Fruit fly (Drosophila melanogaster) whole organism, embryonic: ENCODE results near the gene CG42553.

Experiments
- Awh ChIP-seq: fragments of 200-800 bp; sonication (Bioruptor generic); IDR thresholded peaks from 2 replicates; pipeline ENCODE4, ENCODE4 v1.3.6; 2022; ENCODE audit warnings: missing biosample characterization, missing genetic modification characterization
- CG10979 ChIP-seq: fragments of 200-800 bp; sonication (Bioruptor generic); optimal IDR thresholded peaks from 2 replicates; lab custom pipeline; 2018; ENCODE audit warnings: missing biosample characterization, mild to moderate bottlenecking, missing genetic modification characterization, moderate library complexity
- CG1233 ChIP-seq: fragments of 200-800 bp; sonication (Bioruptor generic); optimal IDR thresholded peaks from 4 replicates; lab custom pipeline; 2018; ENCODE audit warnings: missing biosample characterization, mild to moderate bottlenecking, missing genetic modification characterization
- CG14014 ChIP-seq: fragments of 200-800 bp; sonication (Bioruptor generic); IDR thresholded peaks from 2 replicates; pipeline ENCODE4 v1.3.6; 2022; ENCODE audit warnings: missing biosample characterization, missing genetic modification characterization
- CG14441 ChIP-seq: fragments of 200-800 bp; sonication (Bioruptor generic); IDR thresholded peaks from 2 replicates; pipeline ENCODE4 v1.3.6; 2022; ENCODE audit warnings: missing biosample characterization, missing genetic modification characterization
- CG14667 ChIP-seq: fragments of 200-800 bp; sonication (Bioruptor generic); IDR thresholded peaks from 2 replicates; pipeline ENCODE4 v1.3.6; 2022; ENCODE audit warnings: missing biosample characterization, missing genetic modification characterization
- CG15601 ChIP-seq: fragments of 200-800 bp; sonication (Bioruptor generic); optimal IDR thresholded peaks from 3 replicates; lab custom pipeline; 2019; ENCODE audit warnings: missing biosample characterization, mild to moderate bottlenecking, missing genetic modification characterization, moderate library complexity
- CG16813 ChIP-seq: fragments of 200-800 bp; sonication (Bioruptor generic); IDR thresholded peaks from 3 replicates; pipeline ENCODE4 v1.3.6; 2022; ENCODE audit warnings: missing biosample characterization, missing genetic modification characterization; ENCODE audit not compliant: partially characterized antibody
- CG17359 ChIP-seq: fragments of 200-800 bp; sonication (Bioruptor generic); optimal IDR thresholded peaks from 3 replicates; lab custom pipeline; 2018; ENCODE audit warnings: missing biosample characterization, mild to moderate bottlenecking, missing genetic modification characterization, moderate library complexity
- CG18476 ChIP-seq: fragments of 200-800 bp; sonication (Bioruptor generic); optimal IDR thresholded peaks from 2 replicates; lab custom pipeline; 2016; ENCODE audit warnings: missing biosample characterization, mild to moderate bottlenecking, missing genetic modification characterization
- CG18599 ChIP-seq: fragments of 200-800 bp; sonication (Bioruptor generic); optimal IDR thresholded peaks from 3 replicates; lab custom pipeline; 2017; ENCODE audit warnings: missing biosample characterization, missing genetic modification characterization, mild to moderate bottlenecking, moderate library complexity, missing genetic modification reagents
- CG2889 ChIP-seq: fragments of 200-800 bp; sonication (Bioruptor generic); IDR thresholded peaks from 3 replicates; pipeline ENCODE4 v1.3.6; 2022; ENCODE audit warnings: missing biosample characterization, missing genetic modification characterization
- CG4404 ChIP-seq: fragments of 200-800 bp; sonication (Bioruptor generic); IDR thresholded peaks from 2 replicates; pipeline ENCODE4 v1.3.6; 2022; ENCODE audit warnings: missing biosample characterization, missing genetic modification characterization
- CG4730 ChIP-seq: fragments of 200-800 bp; sonication (Bioruptor generic); IDR thresholded peaks from 2 replicates; pipeline ENCODE4 v1.3.6; 2022; ENCODE audit warnings: missing biosample characterization, missing genetic modification characterization
- CG4854 ChIP-seq: fragments of 200-800 bp; sonication (Bioruptor generic); optimal IDR thresholded peaks from 2 replicates; lab custom pipeline; 2016; ENCODE audit warnings: missing biosample characterization, missing genetic modification characterization, inconsistent platforms
- CG6689 ChIP-seq: fragments of 200-800 bp; sonication (Bioruptor generic); IDR thresholded peaks from 2 replicates; pipeline ENCODE4 v1.3.6; 2022; ENCODE audit warnings: missing biosample characterization, missing genetic modification characterization
- CG7372 ChIP-seq: fragments of 200-800 bp; sonication (Bioruptor generic); IDR thresholded peaks from 2 replicates; pipeline ENCODE4 v1.3.6; 2022; ENCODE audit warnings: missing biosample characterization, missing genetic modification characterization
- CG7928 ChIP-seq: fragments of 200-800 bp; sonication (Bioruptor generic); optimal IDR thresholded peaks from 2 replicates; lab custom pipeline; 2017; ENCODE audit warnings: missing biosample characterization, mild to moderate bottlenecking, missing genetic modification characterization
- CG8359 ChIP-seq: fragments of 200-800 bp; sonication (Bioruptor generic); optimal IDR thresholded peaks from 2 replicates; lab custom pipeline; 2017; ENCODE audit warnings: missing biosample characterization, mild to moderate bottlenecking, missing genetic modification characterization, borderline replicate concordance
- Camta ChIP-seq: fragments of 200-800 bp; sonication (Bioruptor generic); optimal IDR thresholded peaks from 2 replicates; lab custom pipeline; 2016; ENCODE audit warnings: missing biosample characterization, missing genetic modification characterization
- CrebB ChIP-seq: fragments of 200-800 bp; sonication (Bioruptor generic); optimal IDR thresholded peaks from 3 replicates; lab custom pipeline; 2018; ENCODE audit warnings: missing biosample characterization, mild to moderate bottlenecking, missing genetic modification characterization
- ERR ChIP-seq: fragments of 200-800 bp; sonication (Bioruptor generic); optimal IDR thresholded peaks from 2 replicates; lab custom pipeline; 2016; ENCODE audit warnings: missing biosample characterization, missing genetic modification characterization
- GATAe ChIP-seq: fragments of 200-800 bp; sonication (Bioruptor generic); conservative IDR thresholded peaks from 2 replicates; pipeline ENCODE4 v1.3.6; 2022; ENCODE audit warnings: missing biosample characterization, missing genetic modification characterization
- Mad ChIP-seq: fragments of 200-800 bp; sonication (Bioruptor generic); optimal IDR thresholded peaks from 2 replicates; lab custom pipeline; 2016; ENCODE audit warnings: missing biosample characterization, missing genetic modification characterization
- NC2α ChIP-seq: fragments of 200-800 bp; sonication (Bioruptor generic); optimal IDR thresholded peaks from 2 replicates; lab custom pipeline; 2016; ENCODE audit warnings: missing biosample characterization, missing genetic modification characterization
- Nf-YA ChIP-seq: fragments of 200-800 bp; sonication (Bioruptor generic); IDR thresholded peaks from 2 replicates; pipeline ENCODE4 v1.3.6; 2022; ENCODE audit warnings: missing biosample characterization, missing genetic modification characterization
- Pdp1 ChIP-seq, 2 experiments: fragments of 200-800 bp; sonication (Bioruptor generic); optimal IDR thresholded peaks; 3 replicates each; lab custom pipeline; 2016; ENCODE audit warnings: missing biosample characterization in 2 of 2, missing genetic modification characterization in 2 of 2, mild to moderate bottlenecking in 1 of 2, moderate library complexity in 1 of 2
- Rx ChIP-seq: fragments of 200-800 bp; sonication (Bioruptor generic); IDR thresholded peaks from 2 replicates; pipeline ENCODE4 v1.3.6; 2022; ENCODE audit warnings: missing biosample characterization, missing genetic modification characterization
- Spps ChIP-seq: fragments of 200-800 bp; sonication (Bioruptor generic); optimal IDR thresholded peaks from 2 replicates; lab custom pipeline; 2018; ENCODE audit warnings: missing biosample characterization, mild to moderate bottlenecking, missing genetic modification characterization
- Sry-β ChIP-seq: fragments of 200-800 bp; sonication (Bioruptor generic); optimal IDR thresholded peaks from 2 replicates; lab custom pipeline; 2018; ENCODE audit warnings: missing biosample characterization, mild to moderate bottlenecking, missing genetic modification characterization, moderate library complexity
- Stat92E ChIP-seq, 3 experiments: fragments of >200 bp in 2 of 3; fragments of 200-800 bp in 1 of 3; sonication (Bioruptor generic) in 1 of 3; optimal IDR thresholded peaks; 2 replicates each; lab custom pipeline; 2017 to 2019; ENCODE audit warnings: missing biosample characterization in 3 of 3, missing genetic modification characterization in 3 of 3, mild to moderate bottlenecking in 1 of 3, moderate library complexity in 1 of 3
- Xrp1 ChIP-seq: fragments of 200-800 bp; sonication (Bioruptor generic); IDR thresholded peaks from 2 replicates; pipeline ENCODE4 v1.3.6; 2022; ENCODE audit warnings: missing biosample characterization, missing genetic modification characterization
- az2 ChIP-seq: fragments of 200-800 bp; sonication (Bioruptor generic); optimal IDR thresholded peaks from 3 replicates; lab custom pipeline; 2016; ENCODE audit warnings: missing biosample characterization, missing genetic modification characterization
- cas ChIP-seq: fragments of 200-800 bp; sonication (Bioruptor generic); IDR thresholded peaks from 2 replicates; pipeline ENCODE4 v1.3.6; 2022; ENCODE audit warnings: missing biosample characterization, missing genetic modification characterization
- chinmo ChIP-seq: fragments of 200-800 bp; sonication (Bioruptor generic); IDR thresholded peaks from 4 replicates; pipeline ENCODE4 v1.3.6; 2022; ENCODE audit warnings: missing biosample characterization, missing genetic modification characterization; ENCODE audit not compliant: partially characterized antibody
- chm ChIP-seq: fragments of 200-800 bp; sonication (Bioruptor generic); IDR thresholded peaks from 2 replicates; pipeline ENCODE4 v1.3.6; 2022; ENCODE audit warnings: missing biosample characterization, missing genetic modification characterization
- croc ChIP-seq: fragments of 200-800 bp; sonication (Bioruptor generic); conservative IDR thresholded peaks from 3 replicates; pipeline ENCODE4 v1.3.6; 2022; ENCODE audit warnings: missing biosample characterization, missing genetic modification characterization
- crp ChIP-seq, 2 experiments: fragments of 200-800 bp; sonication (Bioruptor generic); optimal IDR thresholded peaks; 2 replicates in 1 of 2; 3 replicates in 1 of 2; lab custom pipeline; 2017; ENCODE audit warnings: missing biosample characterization in 2 of 2, missing genetic modification characterization in 2 of 2, mild to moderate bottlenecking in 1 of 2, moderate library complexity in 1 of 2
- danr ChIP-seq: fragments of 200-800 bp; sonication (Bioruptor generic); IDR thresholded peaks from 2 replicates; pipeline ENCODE4 v1.3.6; 2022; ENCODE audit warnings: missing biosample characterization, missing genetic modification characterization
- dysf ChIP-seq: fragments of 200-800 bp; sonication (Bioruptor generic); IDR thresholded peaks from 3 replicates; pipeline ENCODE4 v1.3.6; 2022; ENCODE audit warnings: missing biosample characterization, missing genetic modification characterization
- eve ChIP-seq, 2 experiments: fragments of >200 bp; optimal IDR thresholded peaks; 2 replicates each; lab custom pipeline; 2017; ENCODE audit warnings: missing biosample characterization in 2 of 2, missing genetic modification characterization in 2 of 2
- gsb ChIP-seq: fragments of 200-800 bp; sonication (Bioruptor generic); IDR thresholded peaks from 2 replicates; pipeline ENCODE4 v1.3.6; 2022; ENCODE audit warnings: missing biosample characterization, missing genetic modification characterization
- kay ChIP-seq: fragments of 200-800 bp; sonication (Bioruptor generic); optimal IDR thresholded peaks from 2 replicates; lab custom pipeline; 2016; ENCODE audit warnings: missing biosample characterization, missing genetic modification characterization
- onecut ChIP-seq: fragments of 200-800 bp; sonication (Bioruptor generic); IDR thresholded peaks from 2 replicates; pipeline ENCODE4 v1.3.6; 2022; ENCODE audit warnings: missing biosample characterization, missing genetic modification characterization
- pfk ChIP-seq: fragments of 200-800 bp; sonication (Bioruptor generic); optimal IDR thresholded peaks from 2 replicates; lab custom pipeline; 2018; ENCODE audit warnings: missing biosample characterization, mild to moderate bottlenecking, missing genetic modification characterization, moderate library complexity
- run ChIP-seq: fragments of 200-800 bp; sonication (Bioruptor generic); optimal IDR thresholded peaks from 3 replicates; lab custom pipeline; 2018; ENCODE audit warnings: missing biosample characterization, mild to moderate bottlenecking, missing genetic modification characterization
- salm ChIP-seq: fragments of 200-800 bp; sonication (Bioruptor generic); optimal IDR thresholded peaks from 2 replicates; lab custom pipeline; 2018; ENCODE audit warnings: missing biosample characterization, mild to moderate bottlenecking, missing genetic modification characterization
- shn ChIP-seq: fragments of 200-800 bp; sonication (Bioruptor generic); optimal IDR thresholded peaks from 3 replicates; lab custom pipeline; 2016; ENCODE audit warnings: missing biosample characterization, missing genetic modification characterization
- trh ChIP-seq: fragments of 200-800 bp; sonication (Bioruptor generic); optimal IDR thresholded peaks from 2 replicates; lab custom pipeline; 2016; ENCODE audit warnings: missing biosample characterization, missing genetic modification characterization

Gene CG42553

dm6 chr3L:837552-838187 lies 3.8 kb downstream of the CG42553 start, which contains the start of the genes CG13901 and CG13887 (continued):
- peak; percentile 87 for TF ChIP-seq CG6689 (GFP tag; lab: Robert Waterston, UW)
- TF ChIP-seq shn (GFP tag; lab: Kevin White, UChicago): peak; percentile 93
- TF ChIP-seq Mad (GFP tag; lab: Kevin White, UChicago): peak; percentile 77
- peak; percentile 54; the same call in 1 of the 2 replicates for TF ChIP-seq gsb (GFP tag; lab: Robert Waterston, UW)
- peak; percentile 87 for TF ChIP-seq CG17359 (tag; lab: Kevin White, UChicago)
- peak; percentile 94 for TF ChIP-seq kay (GFP tag; lab: Kevin White, UChicago)
- TF ChIP-seq CG16813 (GFP tag; lab: Robert Waterston, UW): 0 out of 3 replicates have a peak, but pooled peaks have one; percentile 32
- peak; percentile 78 for TF ChIP-seq NC2α (GFP tag; lab: Kevin White, UChicago)
- peak; percentile 82 for TF ChIP-seq danr (GFP tag; lab: Robert Waterston, UW)
- peak; percentile 71; the same call in 1 of the 2 replicates for TF ChIP-seq Rx (GFP tag; lab: Robert Waterston, UW)
- TF ChIP-seq Spps (tag; lab: Kevin White, UChicago): peak; percentile 78
- TF ChIP-seq CrebB (tag; lab: Kevin White, UChicago): peak; percentile 80
- peak; percentile 84 for TF ChIP-seq chm (GFP tag; lab: Robert Waterston, UW)
- TF ChIP-seq Stat92E (GFP tag; optimal IDR thresholded peaks at IDR 0.05; lab: Kevin White, UChicago): no peak
- TF ChIP-seq CG4404: peak; percentile 85
- TF ChIP-seq pfk (GFP tag; lab: Kevin White, UChicago): peak; percentile 26
- peak; percentile 80 for TF ChIP-seq CG2889
- TF ChIP-seq ERR: peak; percentile 78
- no peak for TF ChIP-seq chinmo (GFP tag; lab: Robert Waterston, UW)
- peak; percentile 90 for TF ChIP-seq Xrp1 (GFP tag; lab: Robert Waterston, UW)
- peak; percentile 94 for TF ChIP-seq CG18599 (GFP tag; lab: Kevin White, UChicago)
- peak; percentile 90 for TF ChIP-seq dysf (GFP tag; lab: Robert Waterston, UW)
- TF ChIP-seq eve (GFP tag; optimal IDR thresholded peaks at IDR 0.05; lab: Kevin White, UChicago): no peak
- TF ChIP-seq Nf-YA (GFP tag; lab: Robert Waterston, UW): peak; percentile 77
- TF ChIP-seq CG10979: peak; percentile 87
- TF ChIP-seq run (tag; lab: Kevin White, UChicago): peak; percentile 67
- peak; percentile 59 for TF ChIP-seq CG8359 (GFP tag; lab: Kevin White, UChicago)
- TF ChIP-seq GATAe: no peak
- TF ChIP-seq Awh (GFP tag; lab: Robert Waterston, UW): peak; percentile 83
- peak; percentile 72 for TF ChIP-seq salm (tag; lab: Kevin White, UChicago)
- TF ChIP-seq CG4854 (GFP tag; lab: Kevin White, UChicago): peak; percentile 75
- peak; percentile 68 for TF ChIP-seq CG7928 (GFP tag; lab: Kevin White, UChicago)
- peak; percentile 71 for TF ChIP-seq CG4730 (GFP tag; lab: Robert Waterston, UW)
- TF ChIP-seq CG14014 (GFP tag; lab: Robert Waterston, UW): peak; percentile 92
- TF ChIP-seq CG14667 (GFP tag; lab: Robert Waterston, UW): peak; percentile 74
- TF ChIP-seq Camta (GFP tag; lab: Kevin White, UChicago): peak; percentile 93
- TF ChIP-seq CG14441 (GFP tag; lab: Robert Waterston, UW): peak; percentile 92
- TF ChIP-seq az2 (GFP tag; lab: Kevin White, UChicago): peak; percentile 91
- peak; percentile 85 for TF ChIP-seq CG18476 (GFP tag; lab: Kevin White, UChicago)
- peak in 1 of 2 experiments; percentile 70 for TF ChIP-seq crp (GFP tag; optimal IDR thresholded peaks at IDR 0.05; lab: Kevin White, UChicago)
- TF ChIP-seq CG7372 (GFP tag; lab: Robert Waterston, UW): peak; percentile 86
- TF ChIP-seq croc (GFP tag; lab: Robert Waterston, UW): peak; percentile 81
- peak; percentile 76 for TF ChIP-seq onecut (GFP tag; lab: Robert Waterston, UW)
- peak; percentile 73 for TF ChIP-seq trh (GFP tag; lab: Kevin White, UChicago)
- TF ChIP-seq Sry-β (GFP tag; lab: Kevin White, UChicago): peak; percentile 86
- TF ChIP-seq CG1233 (GFP tag; lab: Kevin White, UChicago): peak; percentile 85
- TF ChIP-seq Pdp1 (GFP tag; optimal IDR thresholded peaks at IDR 0.05; lab: Kevin White, UChicago): peak; percentile 84 to 95
- peak; percentile 90 for TF ChIP-seq CG15601
- peak; percentile 83 for TF ChIP-seq cas (GFP tag; lab: Robert Waterston, UW)
